Worm (Caenorhabditis elegans) whole organism, young adult: ENCODE data around the gene mrps-26.

Source experiments
- F49E8.2 ChIP-seq: sonication (generic microtip); optimal IDR thresholded peaks from 3 replicates; lab custom pipeline; 2017; ENCODE audit warnings: missing genetic modification characterization, mild to moderate bottlenecking, missing compliant biosample characterization, antibody characterized with exemption, moderate library complexity; ENCODE audit not compliant: insufficient read depth
- ama-1 ChIP-seq, 3 experiments: fragments of 150-350 bp in 1 of 3; sonication (generic microtip) in 2 of 3; optimal IDR thresholded peaks; 2 replicates each; lab custom pipeline; 2014 to 2018; ENCODE audit warnings: missing biosample characterization in 2 of 3, missing genetic modification characterization in 2 of 3, missing genetic modification reagents in 2 of 3
- attf-3 ChIP-seq: fragments of 200-800 bp; sonication (Bioruptor generic); conservative IDR thresholded peaks from 2 replicates; pipeline ENCODE4 v1.3.6; 2022; ENCODE audit warnings: missing genetic modification reagents, missing genetic modification characterization, missing compliant biosample characterization
- die-1 ChIP-seq: sonication (generic microtip); optimal IDR thresholded peaks from 2 replicates; lab custom pipeline; 2016; ENCODE audit warnings: missing genotype, mild to moderate bottlenecking, missing genetic modification characterization, missing compliant biosample characterization
- tbx-9 ChIP-seq: sonication (generic microtip); optimal IDR thresholded peaks from 2 replicates; lab custom pipeline; 2016; ENCODE audit warnings: borderline replicate concordance, missing genetic modification characterization, inconsistent platforms, missing compliant biosample characterization
- unc-62 ChIP-seq: fragments of 150-350 bp; optimal IDR thresholded peaks from 2 replicates; lab custom pipeline; 2014; ENCODE audit warnings: missing biosample characterization, missing genetic modification reagents, missing genetic modification characterization
- zim-3 ChIP-seq: sonication (generic microtip); optimal IDR thresholded peaks from 2 replicates; lab custom pipeline; 2017; ENCODE audit warnings: mild to moderate bottlenecking, missing genetic modification characterization, moderate library complexity, missing compliant biosample characterization

ce11 chrIII:5206861-5207414 is 27.5 kb upstream of the mrps-26 start, which contains the start of gene morc-1:
- TF ChIP-seq ama-1 (optimal IDR thresholded peaks at IDR 0.05; lab: Kevin White, UChicago): no peak
- no peak for TF ChIP-seq ama-1 (GFP tag; optimal IDR thresholded peaks at IDR 0.05; lab: Kevin White, UChicago)
- TF ChIP-seq unc-62: no peak
- no peak for TF ChIP-seq tbx-9
- TF ChIP-seq attf-3 (GFP tag; lab: Robert Waterston, UW): no peak
- TF ChIP-seq F49E8.2 (tag; lab: Kevin White, UChicago): no peak
- TF ChIP-seq zim-3 (tag; lab: Kevin White, UChicago): no peak
- TF ChIP-seq die-1 (tag; lab: Kevin White, UChicago): no peak
